Fruit fly (Drosophila melanogaster) whole organism: Measurements from ENCODE around the gene CG33489.

ENCODE experiments used
- EcR ChIP-seq, 2 experiments: fragments of >200 bp; optimal IDR thresholded peaks; 2 replicates each; lab custom pipeline; 2017; ENCODE audit warnings: missing biosample characterization in 2 of 2, missing genetic modification characterization in 2 of 2, missing genetic modification reagents in 2 of 2
- pan ChIP-seq: fragments of >200 bp; optimal IDR thresholded peaks from 2 replicates; lab custom pipeline; 2017
- usp ChIP-seq: fragments of >200 bp; optimal IDR thresholded peaks from 2 replicates; lab custom pipeline; 2017; ENCODE audit warnings: missing biosample characterization, missing genetic modification characterization, mixed read lengths

DNA sequence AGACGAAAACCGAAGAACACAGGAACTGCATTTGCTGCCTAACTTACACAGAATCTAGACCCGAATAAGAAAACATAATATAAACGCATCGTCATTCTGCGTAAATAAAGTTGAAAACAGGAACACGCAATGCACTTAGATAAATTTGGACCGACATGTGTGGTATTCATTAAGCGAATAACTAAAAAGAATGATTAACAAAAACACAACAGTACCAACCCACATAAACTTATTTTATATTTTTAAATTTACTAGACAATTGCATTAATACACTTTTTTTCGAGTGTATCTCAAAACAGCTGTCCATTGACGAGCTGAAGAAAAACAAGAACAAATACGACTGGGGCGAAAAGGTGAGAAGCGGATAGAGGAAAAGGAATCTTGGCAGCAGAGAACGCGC is 22.5 kb downstream of the CG33489 start:
- no peak for TF ChIP-seq usp
- no peak for TF ChIP-seq pan (lab: Kevin White, UChicago)
- no peak for TF ChIP-seq EcR (GFP tag; optimal IDR thresholded peaks at IDR 0.05; lab: Kevin White, UChicago)
